Fruit fly (Drosophila melanogaster): ENCODE results near the gene CG2116.
A peak's percentile ranks its signal among the peaks of the same experiment; 100 is the strongest.

Gene CG2116

DNA sequence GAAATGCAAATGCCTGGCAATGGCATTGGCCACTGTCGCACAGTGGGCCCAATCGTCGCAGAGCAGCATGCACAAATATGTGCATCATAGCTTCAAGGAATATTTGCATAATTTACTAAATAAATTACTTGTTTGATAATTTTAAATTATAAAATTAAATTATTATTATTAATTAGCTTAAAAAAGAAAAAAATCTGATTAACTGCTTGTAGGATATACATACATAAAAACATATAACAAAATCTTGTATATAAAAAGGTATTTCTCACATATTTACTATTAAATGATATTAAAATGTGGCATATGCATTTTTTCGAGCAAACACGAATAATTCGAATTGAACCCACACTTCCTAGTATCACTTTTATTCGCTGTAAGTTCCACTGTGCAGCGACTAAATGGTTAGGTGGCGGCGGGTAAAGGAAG is 4.4 kb upstream of the CG2116 start (continued):
- peak; percentile 43 for TF ChIP-seq CG13775 (GFP tag; optimal IDR thresholded peaks at IDR 0.05)
- no peak for TF ChIP-seq CG5245 (GFP tag; optimal IDR thresholded peaks at IDR 0.05)
- no peak for TF ChIP-seq nom (GFP tag; optimal IDR thresholded peaks at IDR 0.05)
- peak; percentile 18 for TF ChIP-seq CG1602 (GFP tag; optimal IDR thresholded peaks at IDR 0.05)
- peak; percentile 33 for TF ChIP-seq odd (GFP tag; optimal IDR thresholded peaks at IDR 0.05)
- TF ChIP-seq B-H2 (GFP tag; optimal IDR thresholded peaks at IDR 0.05), result no peak
- no peak for TF ChIP-seq CG3726 (GFP tag; IDR thresholded peaks at IDR 0.05)
- TF ChIP-seq Adf1 (GFP tag; IDR thresholded peaks at IDR 0.05), result no peak
- TF ChIP-seq CG3847 (GFP tag; IDR thresholded peaks at IDR 0.05), result no peak
- TF ChIP-seq CG3995 (GFP tag; optimal IDR thresholded peaks at IDR 0.05), result no peak
- 0 out of 2 replicates have a peak, but pooled peaks have one; percentile 29 for TF ChIP-seq slbo (GFP tag; IDR thresholded peaks at IDR 0.05)
- no peak for TF ChIP-seq corto (GFP tag; optimal IDR thresholded peaks at IDR 0.05)
- no peak for TF ChIP-seq Stat92E (GFP tag; optimal IDR thresholded peaks at IDR 0.05)
- peak; percentile 39; the same call in 1 of the 2 replicates for TF ChIP-seq dimm (GFP tag; IDR thresholded peaks at IDR 0.05)
- TF ChIP-seq fru (optimal IDR thresholded peaks at IDR 0.05), result no peak
- no peak for TF ChIP-seq al (GFP tag; IDR thresholded peaks at IDR 0.05)
- TF ChIP-seq CG10431 (GFP tag; optimal IDR thresholded peaks at IDR 0.05), result no peak
- TF ChIP-seq stc (GFP tag; IDR thresholded peaks at IDR 0.05), result peak; percentile 54; the same call in 1 of the 2 replicates
- TF ChIP-seq seq (GFP tag; IDR thresholded peaks at IDR 0.05), result no peak
- TF ChIP-seq CG12219 (GFP tag; optimal IDR thresholded peaks at IDR 0.05), result no peak
- no peak for TF ChIP-seq CG7271 (tag; optimal IDR thresholded peaks at IDR 0.05)
- TF ChIP-seq Hmr (GFP tag; optimal IDR thresholded peaks at IDR 0.05), result peak; percentile 3
- TF ChIP-seq HLH3B (GFP tag; IDR thresholded peaks at IDR 0.05), result peak; percentile 33; the same call in 1 of the 2 replicates
- TF ChIP-seq amos (GFP tag; IDR thresholded peaks at IDR 0.05; ENCODE audit: partially characterized antibody), result no peak
- peak; percentile 6; the same call in 1 of the 2 replicates for TF ChIP-seq CG4730 (GFP tag; IDR thresholded peaks at IDR 0.05)
- peak in 1 of 2 experiments; percentile 69 for TF ChIP-seq Eip74EF (GFP tag; optimal IDR thresholded peaks at IDR 0.05)
- no peak for TF ChIP-seq CHES-1-like (GFP tag; optimal IDR thresholded peaks at IDR 0.05)
- no peak for TF ChIP-seq CG11456 (GFP tag; IDR thresholded peaks at IDR 0.05)
- peak; percentile 48 for TF ChIP-seq Nf-YC (tag; optimal IDR thresholded peaks at IDR 0.05)
- no peak for TF ChIP-seq CG9215 (GFP tag; IDR thresholded peaks at IDR 0.05)
- TF ChIP-seq CG10979 (tag; optimal IDR thresholded peaks at IDR 0.05), result peak; percentile 69
- TF ChIP-seq E2f2 (GFP tag; IDR thresholded peaks at IDR 0.05), result peak; percentile 40; the same call in 1 of the 2 replicates
- no peak for TF ChIP-seq luna (GFP tag; optimal IDR thresholded peaks at IDR 0.05)
- no peak for TF ChIP-seq CG1603 (tag; optimal IDR thresholded peaks at IDR 0.05)
- no peak for TF ChIP-seq chn (GFP tag; optimal IDR thresholded peaks at IDR 0.05)
- TF ChIP-seq CG4360 (GFP tag; IDR thresholded peaks at IDR 0.05), result no peak
- TF ChIP-seq CoRest (tag; optimal IDR thresholded peaks at IDR 0.05), result peak; percentile 61
- no peak for TF ChIP-seq wdn (GFP tag; IDR thresholded peaks at IDR 0.05)
- TF ChIP-seq CG11560 (tag; IDR thresholded peaks at IDR 0.05), result no peak
- no peak for TF ChIP-seq D19B (GFP tag; optimal IDR thresholded peaks at IDR 0.05)
- no peak for TF ChIP-seq CG12769 (tag; optimal IDR thresholded peaks at IDR 0.05)
- no peak for TF ChIP-seq Nf-YA (GFP tag; IDR thresholded peaks at IDR 0.05)
- no peak for TF ChIP-seq Camta (GFP tag; optimal IDR thresholded peaks at IDR 0.05)
- TF ChIP-seq Abd-B (GFP tag; optimal IDR thresholded peaks at IDR 0.05), result peak; percentile 62
- TF ChIP-seq slp2 (GFP tag; optimal IDR thresholded peaks at IDR 0.05), result no peak
- peak in 1 of 3 experiments; percentile 60 for TF ChIP-seq lola (GFP tag; optimal IDR thresholded peaks at IDR 0.05)
- no peak for TF ChIP-seq CG16779 (GFP tag; IDR thresholded peaks at IDR 0.05)
- TF ChIP-seq vfl (GFP tag; optimal IDR thresholded peaks at IDR 0.05), result no peak
- TF ChIP-seq jumu (GFP tag; optimal IDR thresholded peaks at IDR 0.05), result no peak
- TF ChIP-seq CG12155 (GFP tag; optimal IDR thresholded peaks at IDR 0.05), result no peak
- peak; percentile 45; the same call in 1 of the 2 replicates for TF ChIP-seq lmd (GFP tag; IDR thresholded peaks at IDR 0.05)
